Worm (Caenorhabditis elegans): ENCODE results near the gene T08D10.5.

T08D10.5 gene

DNA sequence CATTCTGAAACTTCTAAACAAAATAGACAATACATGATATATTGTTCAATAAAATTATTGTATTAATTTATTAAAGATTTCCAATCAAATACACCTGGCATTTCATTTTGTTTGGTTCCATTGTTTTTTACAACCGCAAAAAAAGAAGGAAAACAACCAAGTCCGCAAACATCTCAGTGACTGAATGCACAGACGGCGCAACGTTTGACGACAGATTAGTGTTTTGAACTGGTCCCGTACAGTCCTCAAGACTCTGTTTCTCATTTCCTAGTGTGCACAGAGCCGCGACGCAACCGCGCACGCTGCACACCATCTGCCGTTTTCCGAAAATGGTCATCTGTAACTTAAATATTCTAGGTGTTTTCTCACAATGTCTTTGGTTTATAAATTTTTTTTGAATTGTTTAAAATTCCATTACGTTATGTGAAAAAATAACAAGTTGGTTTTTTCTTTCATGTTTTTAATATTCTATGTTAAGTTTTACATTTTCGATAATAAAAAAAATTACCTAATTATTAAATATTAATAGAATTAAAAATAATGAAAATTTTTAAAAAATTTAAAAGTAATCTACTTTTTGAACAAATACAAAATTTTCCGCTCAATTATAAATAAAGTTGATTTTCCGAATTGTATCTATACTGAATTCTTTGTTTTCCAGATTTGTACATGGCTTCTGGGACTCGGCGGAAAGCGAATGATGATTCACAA, 9.0 kb upstream of the T08D10.5 start, which contains the start of gene lsd-1:
Gene lsd-1, plus strand, starts transcription at position 661 of the 711 bp plus-strand sequence.
- TF ChIP-seq unc-55 (GFP tag; optimal IDR thresholded peaks at IDR 0.05) (no peak), sma-9 (GFP tag; optimal IDR thresholded peaks at IDR 0.05) (peak; percentile 47), sma-9 (tag; optimal IDR thresholded peaks at IDR 0.05) (no peak), sma-3 (GFP tag; optimal IDR thresholded peaks at IDR 0.05) (peak; percentile 4), sem-4 (tag; optimal IDR thresholded peaks at IDR 0.05) (peak; percentile 22), F13H6.1 (tag; optimal IDR thresholded peaks at IDR 0.05) (peak; percentile 37), C34F6.9 (tag; optimal IDR thresholded peaks at IDR 0.05) (peak; percentile 31), lin-13 (GFP tag; optimal IDR thresholded peaks at IDR 0.05) (peak; percentile 2), ztf-1 (GFP tag; conservative IDR thresholded peaks at IDR 0.05) (no peak)

DNA sequence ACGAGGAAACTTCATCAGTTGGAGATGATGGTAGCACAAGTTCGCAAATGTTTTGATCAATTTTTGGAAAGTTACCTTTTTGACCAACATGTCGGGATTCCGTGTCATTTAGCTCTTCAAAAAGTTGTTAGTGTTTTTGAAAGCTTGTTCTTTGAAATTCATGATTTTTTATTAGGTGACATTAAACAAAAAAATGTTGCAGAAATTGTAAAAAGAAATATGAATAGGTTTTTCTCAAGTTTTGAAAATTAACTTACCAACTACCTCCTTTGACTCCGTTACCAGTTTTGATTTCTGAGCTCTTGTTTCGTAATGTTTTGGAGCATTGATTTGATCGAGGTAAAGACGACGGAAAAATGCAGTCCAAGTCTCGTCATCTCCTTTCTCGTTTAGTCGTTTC, 5.2 kb upstream of the T08D10.5 start:
- TF ChIP-seq nhr-6 (tag; optimal IDR thresholded peaks at IDR 0.05), result no peak
- TF ChIP-seq unc-39 (tag; optimal IDR thresholded peaks at IDR 0.05), result no peak
- TF ChIP-seq ztf-4 (tag; optimal IDR thresholded peaks at IDR 0.05), result no peak
- TF ChIP-seq nhr-237 (tag; optimal IDR thresholded peaks at IDR 0.05), result no peak
- TF ChIP-seq Y55F3AM.14 (GFP tag; optimal IDR thresholded peaks at IDR 0.05), result no peak
- no peak for TF ChIP-seq mdl-1 (tag; optimal IDR thresholded peaks at IDR 0.05)
- TF ChIP-seq snpc-4 (tag; optimal IDR thresholded peaks at IDR 0.05), result no peak
- no peak for TF ChIP-seq lsy-2 (tag; optimal IDR thresholded peaks at IDR 0.05)
- no peak for TF ChIP-seq crh-2 (tag; optimal IDR thresholded peaks at IDR 0.05)
- no peak for TF ChIP-seq nhr-21 (tag; optimal IDR thresholded peaks at IDR 0.05)
- no peak for TF ChIP-seq ceh-82 (tag; optimal IDR thresholded peaks at IDR 0.05)
- TF ChIP-seq ztf-1 (GFP tag; conservative IDR thresholded peaks at IDR 0.05), result no peak
- no peak for TF ChIP-seq nhr-10 (tag; optimal IDR thresholded peaks at IDR 0.05)
- no peak for TF ChIP-seq nhr-12 (tag; optimal IDR thresholded peaks at IDR 0.05)

DNA sequence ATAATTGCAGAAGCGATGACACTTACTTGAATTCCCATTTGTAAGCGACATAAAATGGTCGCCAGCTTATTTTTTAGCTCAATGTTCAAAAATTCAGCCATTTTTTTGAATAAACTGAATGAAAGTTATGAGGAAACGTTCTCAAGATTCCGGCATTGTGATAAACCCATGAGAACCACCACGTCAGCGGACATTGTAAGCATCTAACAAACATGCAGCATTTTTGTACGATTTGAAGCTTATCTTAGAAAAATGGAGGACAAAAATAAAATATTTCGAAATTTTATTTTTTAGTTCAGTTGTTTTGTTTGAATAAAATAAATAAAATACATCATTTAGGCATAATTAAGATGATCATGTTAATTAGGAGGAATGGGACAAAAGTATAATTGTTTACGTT, 4.1 kb upstream of the T08D10.5 start, which contains the start of gene T08D10.4:
Gene T08D10.4, minus strand, starts transcription at position 101 of the 400 bp plus-strand sequence.
- TF ChIP-seq aly-2 (tag; optimal IDR thresholded peaks at IDR 0.05), result no peak
- no peak for TF ChIP-seq ztf-4 (tag; optimal IDR thresholded peaks at IDR 0.05)
- no peak for TF ChIP-seq nhr-77 (tag; optimal IDR thresholded peaks at IDR 0.05)
- TF ChIP-seq unc-55 (GFP tag; optimal IDR thresholded peaks at IDR 0.05), result no peak
- TF ChIP-seq unc-62 (GFP tag; optimal IDR thresholded peaks at IDR 0.05), result no peak
- TF ChIP-seq egl-27 (tag; optimal IDR thresholded peaks at IDR 0.05), result no peak
- no peak for TF ChIP-seq Y55F3AM.14 (GFP tag; optimal IDR thresholded peaks at IDR 0.05)
- no peak for TF ChIP-seq skn-1 (tag; optimal IDR thresholded peaks at IDR 0.05)

DNA sequence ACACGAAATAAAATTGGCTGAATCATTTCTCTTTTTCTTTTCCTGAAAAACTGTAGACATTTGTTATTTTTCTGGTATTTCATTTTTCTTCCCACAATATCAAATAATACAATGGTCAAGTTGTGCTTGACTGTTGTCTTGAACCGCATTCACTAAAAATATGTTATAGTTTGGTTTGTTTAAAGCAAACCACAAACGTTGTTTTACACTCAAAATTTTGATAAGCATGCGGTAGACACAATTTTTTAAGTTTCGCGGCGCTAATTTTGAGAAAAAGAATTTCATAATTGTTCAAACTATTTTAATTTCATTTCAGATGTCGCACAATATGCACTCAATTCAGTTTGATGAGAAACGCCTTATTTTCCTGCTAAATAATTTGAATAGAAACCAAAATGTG, 2.2 kb upstream of the T08D10.5 start, which contains the start of gene T08D10.3:
Gene T08D10.3, plus strand, starts transcription at position 301 of the 400 bp plus-strand sequence.
- TF ChIP-seq zag-1 (tag; optimal IDR thresholded peaks at IDR 0.05) (no peak), sma-9 (GFP tag; optimal IDR thresholded peaks at IDR 0.05) (no peak), sma-9 (tag; optimal IDR thresholded peaks at IDR 0.05) (no peak), F13H6.1 (tag; optimal IDR thresholded peaks at IDR 0.05) (no peak), R02D3.7 (tag; optimal IDR thresholded peaks at IDR 0.05) (no peak), nhr-6 (tag; optimal IDR thresholded peaks at IDR 0.05) (no peak), fos-1 (tag; optimal IDR thresholded peaks at IDR 0.05) (no peak), lin-13 (GFP tag; optimal IDR thresholded peaks at IDR 0.05) (no peak), ceh-82 (tag; optimal IDR thresholded peaks at IDR 0.05) (no peak), dmd-4 (tag; optimal IDR thresholded peaks at IDR 0.05) (no peak), alr-1 (tag; optimal IDR thresholded peaks at IDR 0.05) (no peak)

DNA sequence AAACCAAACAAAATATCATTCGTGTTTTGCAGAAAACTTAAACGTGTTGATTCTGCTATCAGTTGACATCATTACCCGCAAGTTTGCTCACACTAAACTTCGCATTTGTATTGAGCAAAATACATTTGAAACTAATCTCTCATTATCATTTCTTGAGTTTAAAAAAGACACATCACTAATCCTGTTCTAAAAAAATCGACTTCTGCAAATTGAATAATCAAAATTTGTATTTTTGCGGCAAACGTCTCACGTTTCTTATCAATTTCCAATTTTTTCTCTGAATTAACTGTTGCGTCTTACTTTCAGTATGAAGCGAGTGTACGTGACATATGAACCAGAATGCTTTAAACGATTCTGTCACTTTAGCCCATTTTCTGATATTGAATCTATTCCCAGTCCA, 2.5 kb downstream of the T08D10.5 start, which contains the start of gene C49F5.8:
Gene C49F5.8, plus strand, starts transcription at position 301 of the 400 bp plus-strand sequence.
- TF ChIP-seq nhr-12 (tag; optimal IDR thresholded peaks at IDR 0.05), result no peak
- no peak for TF ChIP-seq skn-1 (tag; optimal IDR thresholded peaks at IDR 0.05)
- no peak for TF ChIP-seq nhr-11 (tag; optimal IDR thresholded peaks at IDR 0.05)
- TF ChIP-seq ztf-11 (tag; optimal IDR thresholded peaks at IDR 0.05), result no peak
- TF ChIP-seq mdl-1 (tag; optimal IDR thresholded peaks at IDR 0.05), result no peak
- no peak for TF ChIP-seq elt-3 (tag; optimal IDR thresholded peaks at IDR 0.05)
- TF ChIP-seq F13H6.1 (tag; optimal IDR thresholded peaks at IDR 0.05), result no peak
- TF ChIP-seq peb-1 (tag; optimal IDR thresholded peaks at IDR 0.05), result no peak
- TF ChIP-seq nhr-77 (tag; optimal IDR thresholded peaks at IDR 0.05), result no peak
- TF ChIP-seq nhr-23 (tag; optimal IDR thresholded peaks at IDR 0.05), result no peak
- TF ChIP-seq lin-13 (GFP tag; optimal IDR thresholded peaks at IDR 0.05), result no peak

Measured in whole organism, L2 larva.